Worm (Caenorhabditis elegans) whole organism, midembryonic: ENCODE measurements around the gene spp-10.

Source experiments
- T22C8.4 ChIP-seq: fragments of 200-800 bp; sonication (Bioruptor generic); IDR thresholded peaks from 2 replicates; pipeline ENCODE4 v1.3.6; 2022; ENCODE audit warnings: missing genetic modification characterization, missing compliant biosample characterization
- cog-1 ChIP-seq: sonication (generic microtip); optimal IDR thresholded peaks from 2 replicates; lab custom pipeline; 2016; ENCODE audit warnings: missing genetic modification characterization, missing compliant biosample characterization
- flt-1 ChIP-seq: fragments of 200-800 bp; sonication (Bioruptor generic); IDR thresholded peaks from 2 replicates; pipeline ENCODE4 v1.3.6; 2022; ENCODE audit warnings: missing genetic modification characterization, missing compliant biosample characterization
- klf-2 ChIP-seq: fragments of 200-800 bp; sonication (Bioruptor generic); conservative IDR thresholded peaks from 2 replicates; pipeline ENCODE4 v1.3.6; 2022; ENCODE audit warnings: missing genetic modification reagents, missing genetic modification characterization, missing compliant biosample characterization
- med-1 ChIP-seq: sonication (generic microtip); optimal IDR thresholded peaks from 2 replicates; lab custom pipeline; 2017; ENCODE audit warnings: missing genetic modification characterization, mild to moderate bottlenecking, missing compliant biosample characterization, antibody characterized with exemption, missing genetic modification reagents; ENCODE audit not compliant: insufficient read depth
- ref-1 ChIP-seq: fragments of 200-800 bp; sonication (Bioruptor generic); conservative IDR thresholded peaks from 2 replicates; pipeline ENCODE4 v1.3.6; 2022; ENCODE audit warnings: missing genetic modification reagents, missing genetic modification characterization, missing compliant biosample characterization
- tab-1 ChIP-seq: fragments of 200-800 bp; sonication (Bioruptor generic); IDR thresholded peaks from 2 replicates; pipeline ENCODE4 v1.3.6; 2022; ENCODE audit warnings: missing genetic modification characterization, missing compliant biosample characterization
- ztf-23 ChIP-seq: fragments of 200-800 bp; sonication (Bioruptor generic); IDR thresholded peaks from 2 replicates; pipeline ENCODE4 v1.3.6; 2022; ENCODE audit warnings: missing genetic modification reagents, missing genetic modification characterization, missing compliant biosample characterization
- ztf-29 ChIP-seq: fragments of 200-800 bp; sonication (Bioruptor generic); IDR thresholded peaks from 2 replicates; pipeline ENCODE4 v1.3.6; 2022; ENCODE audit warnings: missing genetic modification reagents, missing genetic modification characterization, missing compliant biosample characterization

- TF ChIP-seq klf-2 = no peak
- TF ChIP-seq ref-1 (GFP tag; lab: Robert Waterston, UW) = no peak
- TF ChIP-seq T22C8.4 (GFP tag; lab: Robert Waterston, UW) = no peak
- no peak for TF ChIP-seq flt-1 (GFP tag; lab: Robert Waterston, UW)
- TF ChIP-seq cog-1 (tag; lab: Kevin White, UChicago) = no peak
- no peak for TF ChIP-seq tab-1 (GFP tag; lab: Robert Waterston, UW)
- no peak for TF ChIP-seq med-1
- no peak for TF ChIP-seq ztf-29 (GFP tag; lab: Robert Waterston, UW)
- TF ChIP-seq ztf-23 (GFP tag; lab: Robert Waterston, UW) = no peak
Measured at ce11 chrIV:8478516-8478915, 1.5 kb downstream of the spp-10 start.
